Fruit fly (Drosophila melanogaster) whole organism, wandering third instar larva: ENCODE results near the gene CG13950.

ENCODE experiments used
- CG32264 ChIP-seq: fragments of 200-800 bp; sonication (Bioruptor generic); optimal IDR thresholded peaks from 2 replicates; lab custom pipeline; 2016; ENCODE audit warnings: missing biosample characterization, missing genetic modification characterization
- CG9705 ChIP-seq: fragments of 200-800 bp; sonication (Bioruptor generic); optimal IDR thresholded peaks from 2 replicates; lab custom pipeline; 2018; ENCODE audit warnings: missing biosample characterization, mild to moderate bottlenecking, missing genetic modification characterization
- CrebA ChIP-seq: fragments of 200-800 bp; sonication (Bioruptor generic); optimal IDR thresholded peaks from 2 replicates; lab custom pipeline; 2016; ENCODE audit warnings: missing biosample characterization, mild to moderate bottlenecking, missing genetic modification characterization, borderline replicate concordance
- Dfd ChIP-seq: fragments of >200 bp; optimal IDR thresholded peaks from 2 replicates; lab custom pipeline; 2017; ENCODE audit warnings: missing biosample characterization, missing genetic modification characterization
- Dif ChIP-seq: fragments of 200-275, 200-300 bp; sonication (Bioruptor generic); optimal IDR thresholded peaks from 2 replicates; lab custom pipeline; 2018; ENCODE audit warnings: missing biosample characterization, missing genetic modification characterization; ENCODE audit not compliant: partially characterized antibody
- GATAd ChIP-seq: sonication (Bioruptor generic); optimal IDR thresholded peaks from 2 replicates; lab custom pipeline; 2016; ENCODE audit warnings: missing biosample characterization, missing genetic modification characterization
- HLH106 ChIP-seq: fragments of 200-800 bp; optimal IDR thresholded peaks from 3 replicates; lab custom pipeline; 2019; ENCODE audit warnings: missing biosample characterization, mild to moderate bottlenecking, missing genetic modification characterization, moderate library complexity
- Hnf4 ChIP-seq: fragments of 200-800 bp; sonication (Bioruptor generic); optimal IDR thresholded peaks from 2 replicates; lab custom pipeline; 2016; ENCODE audit warnings: missing biosample characterization, mild to moderate bottlenecking, missing genetic modification characterization
- Hr78 ChIP-seq: fragments of >200 bp; optimal IDR thresholded peaks from 2 replicates; lab custom pipeline; 2017; ENCODE audit warnings: missing biosample characterization, missing genetic modification characterization
- Hr83 ChIP-seq: fragments of 200-300 bp; sonication (Bioruptor generic); optimal IDR thresholded peaks from 2 replicates; lab custom pipeline; 2016; ENCODE audit warnings: missing biosample characterization, mild to moderate bottlenecking, missing genetic modification characterization, moderate library complexity; ENCODE audit not compliant: poor library complexity, severe bottlenecking
- Jra ChIP-seq: sonication (Bioruptor generic); optimal IDR thresholded peaks from 2 replicates; lab custom pipeline; 2016; ENCODE audit warnings: missing biosample characterization, missing genetic modification characterization
- Myc ChIP-seq: fragments of >200 bp; optimal IDR thresholded peaks from 2 replicates; lab custom pipeline; 2017
- N ChIP-seq: fragments of >200 bp; optimal IDR thresholded peaks from 2 replicates; lab custom pipeline; 2018; ENCODE audit warnings: missing biosample characterization, missing external identifiers, missing genetic modification characterization
- OdsH ChIP-seq: fragments of 200-800 bp; sonication (Bioruptor generic); optimal IDR thresholded peaks from 2 replicates; lab custom pipeline; 2016; ENCODE audit warnings: missing biosample characterization, mild to moderate bottlenecking, missing genetic modification characterization
- Rel ChIP-seq, 2 experiments: fragments of 200-800 bp; sonication (Bioruptor generic) in 1 of 2; optimal IDR thresholded peaks; 2 replicates in 1 of 2; 3 replicates in 1 of 2; lab custom pipeline; 2016 to 2019; ENCODE audit warnings: mild to moderate bottlenecking in 2 of 2, missing biosample characterization in 2 of 2, missing genetic modification characterization in 2 of 2, moderate library complexity in 1 of 2
- Sp1 ChIP-seq: fragments of 200-800 bp; sonication (Bioruptor generic); optimal IDR thresholded peaks from 3 replicates; lab custom pipeline; 2019; ENCODE audit warnings: missing biosample characterization, mild to moderate bottlenecking, missing genetic modification characterization, moderate library complexity
- br ChIP-seq: fragments of 200-800 bp; sonication (Bioruptor generic); optimal IDR thresholded peaks from 2 replicates; lab custom pipeline; 2016; ENCODE audit warnings: missing biosample characterization, missing genetic modification characterization
- brk ChIP-seq: fragments of 200-800 bp; sonication (Bioruptor generic); optimal IDR thresholded peaks from 2 replicates; lab custom pipeline; 2016; ENCODE audit warnings: missing biosample characterization, mild to moderate bottlenecking, missing genetic modification characterization
- dl ChIP-seq, 2 experiments: fragments of 175-275, 200-275 bp in 1 of 2; fragments of 200-275 bp in 1 of 2; sonication (Bioruptor generic); optimal IDR thresholded peaks; lab custom pipeline; 2018; ENCODE audit warnings: mild to moderate bottlenecking in 2 of 2, missing biosample characterization in 2 of 2, missing genetic modification characterization in 2 of 2, moderate library complexity in 2 of 2; ENCODE audit not compliant: partially characterized antibody in 2 of 2, insufficient read depth in 1 of 2
- dmrt93B ChIP-seq: fragments of 200-800 bp; sonication (Bioruptor generic); optimal IDR thresholded peaks from 2 replicates; lab custom pipeline; 2018; ENCODE audit warnings: missing biosample characterization, mild to moderate bottlenecking, missing genetic modification characterization
- ey ChIP-seq: fragments of 200-800 bp; sonication (Bioruptor generic); optimal IDR thresholded peaks from 2 replicates; lab custom pipeline; 2016; ENCODE audit warnings: missing biosample characterization, missing genetic modification characterization
- foxo ChIP-seq, 2 experiments: fragments of 200-800 bp; sonication (Bioruptor generic); optimal IDR thresholded peaks; 2 replicates in 1 of 2; 3 replicates in 1 of 2; lab custom pipeline; 2016 to 2017; ENCODE audit warnings: missing biosample characterization in 2 of 2, missing genetic modification characterization in 2 of 2
- fru ChIP-seq: fragments of 200-800 bp; sonication (Bioruptor generic); optimal IDR thresholded peaks from 3 replicates; lab custom pipeline; 2016; ENCODE audit warnings: missing biosample characterization, mild to moderate bottlenecking, missing genetic modification characterization
- h ChIP-seq: fragments of 200-800 bp; sonication (Bioruptor generic); optimal IDR thresholded peaks from 3 replicates; lab custom pipeline; 2016; ENCODE audit warnings: missing biosample characterization, mild to moderate bottlenecking, missing genetic modification characterization
- jim ChIP-seq: fragments of 175-275, 200-325 bp; sonication (Bioruptor generic); optimal IDR thresholded peaks from 2 replicates; lab custom pipeline; 2016; ENCODE audit warnings: missing biosample characterization, mild to moderate bottlenecking, missing genetic modification characterization
- lola ChIP-seq: fragments of >200 bp; optimal IDR thresholded peaks from 2 replicates; lab custom pipeline; 2017; ENCODE audit warnings: missing biosample characterization, missing genetic modification characterization
- psq ChIP-seq: fragments of 200-800 bp; sonication (Bioruptor generic); optimal IDR thresholded peaks from 3 replicates; lab custom pipeline; 2017; ENCODE audit warnings: missing biosample characterization, mild to moderate bottlenecking, missing genetic modification characterization, moderate library complexity
- rgr ChIP-seq: fragments of 200-800 bp; sonication (Bioruptor generic); optimal IDR thresholded peaks from 3 replicates; lab custom pipeline; 2016; ENCODE audit warnings: missing biosample characterization, mild to moderate bottlenecking, missing genetic modification characterization
- sage ChIP-seq: fragments of 200-800 bp; sonication (Bioruptor generic); optimal IDR thresholded peaks from 2 replicates; lab custom pipeline; 2016; ENCODE audit warnings: missing biosample characterization, mild to moderate bottlenecking, missing genetic modification characterization
- sv ChIP-seq: fragments of 200-800 bp; sonication (Bioruptor generic); optimal IDR thresholded peaks from 3 replicates; lab custom pipeline; 2016; ENCODE audit warnings: missing biosample characterization, missing genetic modification characterization
- tai ChIP-seq: sonication (Bioruptor generic); optimal IDR thresholded peaks from 2 replicates; lab custom pipeline; 2016; ENCODE audit warnings: missing biosample characterization, missing genetic modification characterization
- woc ChIP-seq: sonication (Bioruptor generic); optimal IDR thresholded peaks from 2 replicates; lab custom pipeline; 2016; ENCODE audit warnings: missing biosample characterization, mild to moderate bottlenecking, missing genetic modification characterization

The CG13950 gene

DNA sequence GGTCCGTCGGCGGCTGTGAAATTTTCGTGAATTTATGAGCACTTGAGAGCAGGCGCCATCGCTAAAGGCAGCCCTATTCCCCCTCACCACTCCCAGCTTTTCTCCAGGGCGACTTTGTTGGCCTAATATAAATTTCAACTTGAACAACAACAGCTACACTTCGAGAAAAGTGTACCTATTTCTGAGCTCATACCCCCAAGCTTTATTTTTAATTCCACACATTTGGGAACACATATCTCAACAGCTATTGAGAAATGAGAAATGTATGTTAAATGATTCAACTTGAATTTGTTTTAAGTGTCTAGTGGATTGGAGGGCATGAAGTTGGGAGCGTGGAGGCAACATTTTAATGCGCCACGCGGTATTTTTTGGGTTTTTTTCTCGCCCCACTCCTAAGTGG lies 26.7 kb downstream of the CG13950 start:
- TF ChIP-seq woc = no peak
- no peak for TF ChIP-seq N
- TF ChIP-seq h = no peak
- no peak for TF ChIP-seq foxo (GFP tag; optimal IDR thresholded peaks at IDR 0.05; lab: Kevin White, UChicago)
- no peak for TF ChIP-seq Hr78 (GFP tag; lab: Kevin White, UChicago)
- TF ChIP-seq sage = no peak
- TF ChIP-seq jim (GFP tag; lab: Kevin White, UChicago) = no peak
- TF ChIP-seq tai (GFP tag; lab: Kevin White, UChicago) = no peak
- TF ChIP-seq psq (GFP tag; lab: Kevin White, UChicago) = no peak

dm6 chr2L:887788-888187 lies 27.8 kb downstream of the CG13950 start:
- TF ChIP-seq Sp1 (no peak), N (no peak), woc (no peak), Rel (GFP tag; optimal IDR thresholded peaks at IDR 0.05; lab: Kevin White, UChicago) (no peak), Rel (tag; optimal IDR thresholded peaks at IDR 0.05; lab: Kevin White, UChicago) (no peak), lola (no peak), ey (no peak), HLH106 (tag; lab: Kevin White, UChicago) (no peak), Myc (lab: Kevin White, UChicago) (no peak), CG32264 (GFP tag; lab: Kevin White, UChicago) (no peak), tai (GFP tag; lab: Kevin White, UChicago) (no peak), br (GFP tag; lab: Kevin White, UChicago) (no peak), CG9705 (GFP tag; lab: Kevin White, UChicago) (no peak), Dif (GFP tag; lab: Kevin White, UChicago) (no peak), dl (GFP tag; optimal IDR thresholded peaks at IDR 0.05; lab: Kevin White, UChicago; ENCODE audit: insufficient read depth in 1 of 2, partially characterized antibody in 2 of 2) (no peak)

- TF ChIP-seq Dfd (GFP tag; lab: Kevin White, UChicago) (no peak), sage (no peak), Sp1 (no peak), tai (GFP tag; lab: Kevin White, UChicago) (no peak), sv (GFP tag; lab: Kevin White, UChicago) (no peak), Hr83 (GFP tag; lab: Kevin White, UChicago) (no peak), fru (GFP tag; lab: Kevin White, UChicago) (no peak), Hr78 (GFP tag; lab: Kevin White, UChicago) (no peak), Hnf4 (GFP tag; lab: Kevin White, UChicago) (no peak), Rel (GFP tag; optimal IDR thresholded peaks at IDR 0.05; lab: Kevin White, UChicago) (no peak), Rel (tag; optimal IDR thresholded peaks at IDR 0.05; lab: Kevin White, UChicago) (no peak), OdsH (GFP tag; lab: Kevin White, UChicago) (no peak), N (no peak), Jra (no peak), h (no peak), br (GFP tag; lab: Kevin White, UChicago) (no peak), dmrt93B (GFP tag; lab: Kevin White, UChicago) (no peak), foxo (GFP tag; optimal IDR thresholded peaks at IDR 0.05; lab: Kevin White, UChicago) (no peak), lola (no peak), CG32264 (GFP tag; lab: Kevin White, UChicago) (no peak)
- TF ChIP-seq, all 38 proteins: peak for 0
These were observed 29.8 kb downstream of the CG13950 start for dm6 chr2L:889799-890198.

- peak; percentile 2 for TF ChIP-seq HLH106 (tag; lab: Kevin White, UChicago)
- TF ChIP-seq br (GFP tag; lab: Kevin White, UChicago) = no peak
- peak; percentile 2 for TF ChIP-seq fru (GFP tag; lab: Kevin White, UChicago)
- peak in 1 of 2 experiments; percentile 11 for TF ChIP-seq foxo (GFP tag; optimal IDR thresholded peaks at IDR 0.05; lab: Kevin White, UChicago)
- no peak for TF ChIP-seq CrebA (GFP tag; lab: Kevin White, UChicago)
These were observed 32.5 kb downstream of the CG13950 start for dm6 chr2L:892461-892860.

- TF ChIP-seq OdsH (GFP tag; lab: Kevin White, UChicago) (no peak), rgr (GFP tag; lab: Kevin White, UChicago) (no peak), GATAd (GFP tag; lab: Kevin White, UChicago) (no peak), dmrt93B (GFP tag; lab: Kevin White, UChicago) (no peak), brk (GFP tag; lab: Kevin White, UChicago) (no peak), br (GFP tag; lab: Kevin White, UChicago) (no peak), woc (no peak), CG9705 (GFP tag; lab: Kevin White, UChicago) (no peak), Dfd (GFP tag; lab: Kevin White, UChicago) (no peak), Hr83 (GFP tag; lab: Kevin White, UChicago) (no peak)
- TF ChIP-seq, all 38 proteins: peak for 0
These were observed 33.2 kb downstream of the CG13950 start for dm6 chr2L:893171-893570.
